Worm (Caenorhabditis elegans) whole organism, L4 larva: ENCODE data around the gene ttr-57.

ENCODE experiments used
- T20F7.1 ChIP-seq: fragments of 200-800 bp; sonication (Bioruptor generic); optimal IDR thresholded peaks from 2 replicates; lab custom pipeline; 2018; ENCODE audit warnings: mild to moderate bottlenecking, missing genetic modification characterization, missing compliant biosample characterization
- ZK546.5 ChIP-seq, 2 experiments: sonication (generic microtip); optimal IDR thresholded peaks; 2 replicates each; lab custom pipeline; 2017; ENCODE audit warnings: missing biosample characterization in 2 of 2, missing genetic modification characterization in 2 of 2
- ama-1 ChIP-seq: fragments of 150-350 bp; optimal IDR thresholded peaks from 2 replicates; lab custom pipeline; 2014; ENCODE audit warnings: inconsistent platforms, mixed read lengths
- lsy-2 ChIP-seq, 2 experiments: fragments of 150-350 bp in 1 of 2; sonication (generic microtip) in 1 of 2; optimal IDR thresholded peaks; 2 replicates each; lab custom pipeline; 2014 to 2017; ENCODE audit warnings: missing biosample characterization in 2 of 2, missing genetic modification characterization in 2 of 2
- nhr-28 ChIP-seq: fragments of 150-350 bp; optimal IDR thresholded peaks from 2 replicates; lab custom pipeline; 2014; ENCODE audit warnings: missing biosample characterization, missing genetic modification characterization
- nhr-41 ChIP-seq: fragments of 200-800 bp; sonication (Bioruptor generic); IDR thresholded peaks from 2 replicates; pipeline ENCODE4 v1.3.6; 2022; ENCODE audit warnings: missing genetic modification reagents, missing genetic modification characterization, missing compliant biosample characterization
- nhr-76 ChIP-seq: fragments of 150-350 bp; optimal IDR thresholded peaks from 2 replicates; lab custom pipeline; 2014; ENCODE audit warnings: missing biosample characterization, missing genetic modification characterization
- nhr-77 ChIP-seq: fragments of 150-350 bp; optimal IDR thresholded peaks from 2 replicates; lab custom pipeline; 2014; ENCODE audit warnings: missing biosample characterization, missing genetic modification characterization

DNA sequence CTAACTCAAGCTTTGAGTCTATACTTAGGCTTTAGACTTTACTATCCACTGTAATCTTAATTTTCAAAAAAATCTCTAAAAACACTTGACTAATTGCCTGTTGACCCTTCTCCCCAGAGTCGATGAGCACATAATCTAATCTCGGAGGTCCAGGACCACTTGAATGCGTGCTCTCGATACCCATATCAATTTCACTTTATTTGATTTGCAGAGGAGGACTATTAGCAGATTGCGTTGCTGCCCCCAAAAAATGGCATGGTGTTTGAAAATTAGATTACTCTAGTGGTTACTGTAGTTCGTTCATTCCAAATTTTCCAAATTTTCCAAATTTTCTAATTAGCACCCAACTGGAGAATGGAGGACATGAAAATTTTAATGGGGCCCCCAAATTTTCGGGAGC is 40.6 kb downstream of the ttr-57 start:
- TF ChIP-seq nhr-41 (GFP tag; lab: Robert Waterston, UW) (no peak), nhr-77 (no peak), nhr-76 (no peak), lsy-2 (tag; optimal IDR thresholded peaks at IDR 0.05; lab: Kevin White, UChicago) (no peak), T20F7.1 (GFP tag; lab: Kevin White, UChicago) (no peak), nhr-28 (no peak), ZK546.5 (tag; optimal IDR thresholded peaks at IDR 0.05; lab: Kevin White, UChicago) (no peak), ama-1 (no peak)
